Fruit fly (Drosophila melanogaster): ENCODE results near the gene CG14073.

DNA sequence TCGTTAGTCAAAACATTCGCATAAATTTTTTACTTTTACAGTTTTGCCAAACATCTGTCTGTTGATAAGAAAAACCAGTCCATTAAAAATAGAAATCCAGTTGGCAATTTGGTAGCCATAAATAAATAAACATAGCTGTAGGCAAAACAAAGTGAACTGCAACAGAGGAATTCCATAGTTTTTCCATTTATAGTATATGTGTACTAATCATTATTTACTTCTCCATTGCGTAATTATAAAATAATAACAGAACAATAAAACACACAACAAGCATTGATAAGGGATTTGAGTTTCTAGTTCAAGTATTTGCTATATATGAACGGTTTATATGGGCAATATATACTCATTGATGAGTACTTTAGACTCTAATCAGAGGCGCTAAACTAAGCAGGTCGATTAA, 16.2 kb upstream of the CG14073 start:
- TF ChIP-seq Lpt (GFP tag; optimal IDR thresholded peaks at IDR 0.05) (no peak), Ets96B (tag; optimal IDR thresholded peaks at IDR 0.05) (no peak), esn (GFP tag; optimal IDR thresholded peaks at IDR 0.05) (no peak), CG6808 (GFP tag; optimal IDR thresholded peaks at IDR 0.05) (no peak), OdsH (GFP tag; optimal IDR thresholded peaks at IDR 0.05) (no peak), Hr38 (GFP tag; optimal IDR thresholded peaks at IDR 0.05) (no peak), CG8119 (GFP tag; IDR thresholded peaks at IDR 0.05) (no peak)
